Fruit fly (Drosophila melanogaster): Measurements from ENCODE around the gene obst-H.

obst-H gene

dm6 chr3L:15537916-15538581 is 9.0 kb upstream of the obst-H start (continued):
- TF ChIP-seq prd (optimal IDR thresholded peaks at IDR 0.05) (no peak), prd (GFP tag; IDR thresholded peaks at IDR 0.05) (peak; percentile 73; the same call in 2 of the 3 replicates), sima (GFP tag; optimal IDR thresholded peaks at IDR 0.05) (no peak), CG8388 (GFP tag; optimal IDR thresholded peaks at IDR 0.05) (peak; percentile 77), her (GFP tag; optimal IDR thresholded peaks at IDR 0.05) (peak; percentile 4), CG5245 (GFP tag; optimal IDR thresholded peaks at IDR 0.05) (peak; percentile 45), schlank (tag; optimal IDR thresholded peaks at IDR 0.05) (no peak), lbe (GFP tag; optimal IDR thresholded peaks at IDR 0.05) (no peak), slou (GFP tag; optimal IDR thresholded peaks at IDR 0.05) (no peak), CG2129 (GFP tag; IDR thresholded peaks at IDR 0.05; ENCODE audit: partially characterized antibody) (no peak), maf-S (GFP tag; optimal IDR thresholded peaks at IDR 0.05) (no peak), CG34376 (GFP tag; optimal IDR thresholded peaks at IDR 0.05) (no peak), CG13775 (GFP tag; optimal IDR thresholded peaks at IDR 0.05) (peak; percentile 74), Abd-B (GFP tag; optimal IDR thresholded peaks at IDR 0.05) (peak; percentile 50), CG4360 (GFP tag; IDR thresholded peaks at IDR 0.05) (0 out of 2 replicates have a peak, but pooled peaks have one; percentile 8), CG15011 (GFP tag; optimal IDR thresholded peaks at IDR 0.05) (peak; percentile 55), nerfin-2 (GFP tag; IDR thresholded peaks at IDR 0.05; ENCODE audit: partially characterized antibody) (no peak), CG8281 (tag; optimal IDR thresholded peaks at IDR 0.05) (peak; percentile 49), NK7.1 (GFP tag; optimal IDR thresholded peaks at IDR 0.05) (peak; percentile 15), CG9876 (GFP tag; optimal IDR thresholded peaks at IDR 0.05) (no peak), Hsf (GFP tag; optimal IDR thresholded peaks at IDR 0.05) (peak; percentile 67), lov (optimal IDR thresholded peaks at IDR 0.05) (no peak), lov (GFP tag; IDR thresholded peaks at IDR 0.05) (no peak), Bdp1 (GFP tag; optimal IDR thresholded peaks at IDR 0.05) (peak; percentile 24), tap (tag; optimal IDR thresholded peaks at IDR 0.05) (peak; percentile 33), phol (tag; optimal IDR thresholded peaks at IDR 0.05) (peak; percentile 84), HHEX (GFP tag; optimal IDR thresholded peaks at IDR 0.05) (peak; percentile 63), bigmax (GFP tag; optimal IDR thresholded peaks at IDR 0.05) (no peak), CG10959 (GFP tag; IDR thresholded peaks at IDR 0.05) (no peak), HLH4C (GFP tag; IDR thresholded peaks at IDR 0.05; ENCODE audit: partially characterized antibody) (no peak), gsb (GFP tag; IDR thresholded peaks at IDR 0.05) (no peak), Hr78 (GFP tag; optimal IDR thresholded peaks at IDR 0.05) (peak in 1 of 2 experiments; percentile 35), CG32772 (GFP tag; IDR thresholded peaks at IDR 0.05) (no peak), CG18599 (GFP tag; optimal IDR thresholded peaks at IDR 0.05) (peak; percentile 58), Rx (GFP tag; IDR thresholded peaks at IDR 0.05) (0 out of 2 replicates have a peak, but pooled peaks have one; percentile 10), caup (GFP tag; optimal IDR thresholded peaks at IDR 0.05; ENCODE audit: severe bottlenecking) (no peak), CG9215 (GFP tag; IDR thresholded peaks at IDR 0.05) (peak; percentile 26; the same call in 1 of the 2 replicates), ssp (GFP tag; IDR thresholded peaks at IDR 0.05) (peak; percentile 19; the same call in 1 of the 2 replicates), Hand (GFP tag; optimal IDR thresholded peaks at IDR 0.05) (peak; percentile 5), CG6813 (GFP tag; optimal IDR thresholded peaks at IDR 0.05) (peak; percentile 24), ap (GFP tag; IDR thresholded peaks at IDR 0.05) (no peak), ind (GFP tag; optimal IDR thresholded peaks at IDR 0.05) (peak; percentile 64), ken (GFP tag; IDR thresholded peaks at IDR 0.05) (no peak), vfl (GFP tag; optimal IDR thresholded peaks at IDR 0.05) (no peak), dimm (GFP tag; IDR thresholded peaks at IDR 0.05) (no peak), gro (GFP tag; optimal IDR thresholded peaks at IDR 0.05) (peak; percentile 20), CG11398 (GFP tag; optimal IDR thresholded peaks at IDR 0.05) (peak; percentile 1), CG11247 (GFP tag; IDR thresholded peaks at IDR 0.05) (no peak), YL-1 (GFP tag; optimal IDR thresholded peaks at IDR 0.05) (no peak), ac (GFP tag; optimal IDR thresholded peaks at IDR 0.05) (no peak)

Measured in whole organism, embryonic.